Fruit fly (Drosophila melanogaster) whole organism, prepupa: ENCODE results near the gene PGAP2.

Source experiments
- Blimp-1 ChIP-seq: fragments of 200-800 bp; sonication (Bioruptor generic); optimal IDR thresholded peaks from 3 replicates; lab custom pipeline; 2017; ENCODE audit warnings: missing biosample characterization, missing genetic modification characterization, mild to moderate bottlenecking, moderate library complexity, missing genetic modification reagents
- CG10669 ChIP-seq: fragments of 200-800 bp; sonication (Bioruptor generic); optimal IDR thresholded peaks from 3 replicates; lab custom pipeline; 2018; ENCODE audit warnings: missing biosample characterization, mild to moderate bottlenecking, missing genetic modification characterization, moderate library complexity
- CG11294 ChIP-seq: fragments of 200-800 bp; sonication (Bioruptor generic); IDR thresholded peaks from 2 replicates; pipeline ENCODE4 v1.3.6; 2022; ENCODE audit warnings: missing biosample characterization, missing genetic modification characterization
- CG11902 ChIP-seq: fragments of 200-800 bp; sonication (Bioruptor generic); optimal IDR thresholded peaks from 3 replicates; lab custom pipeline; 2016; ENCODE audit warnings: missing biosample characterization, missing genetic modification characterization
- CG15336 ChIP-seq: fragments of 200-800 bp; sonication (Bioruptor generic); IDR thresholded peaks from 2 replicates; pipeline ENCODE4 v1.3.6; 2022; ENCODE audit warnings: missing biosample characterization, missing genetic modification characterization
- CG1621 ChIP-seq: fragments of 200-800 bp; sonication (Bioruptor generic); optimal IDR thresholded peaks from 3 replicates; lab custom pipeline; 2018; ENCODE audit warnings: missing biosample characterization, mild to moderate bottlenecking, missing genetic modification characterization
- CG16779 ChIP-seq: fragments of 200-800 bp; sonication (Bioruptor generic); optimal IDR thresholded peaks from 3 replicates; lab custom pipeline; 2017; ENCODE audit warnings: missing biosample characterization, mild to moderate bottlenecking, missing genetic modification characterization
- CG3032 ChIP-seq: fragments of 200-800 bp; optimal IDR thresholded peaks from 2 replicates; lab custom pipeline; 2019; ENCODE audit warnings: missing biosample characterization, mild to moderate bottlenecking, missing genetic modification characterization, moderate library complexity
- CG31627 ChIP-seq: fragments of 200-800 bp; sonication (Bioruptor generic); optimal IDR thresholded peaks from 3 replicates; lab custom pipeline; 2016; ENCODE audit warnings: missing biosample characterization, missing genetic modification characterization
- CG32006 ChIP-seq: fragments of 200-800 bp; sonication (Bioruptor generic); optimal IDR thresholded peaks from 3 replicates; lab custom pipeline; 2017; ENCODE audit warnings: missing biosample characterization, mild to moderate bottlenecking, missing genetic modification characterization
- CG34406 ChIP-seq: fragments of 200-800 bp; sonication (Bioruptor generic); optimal IDR thresholded peaks from 3 replicates; lab custom pipeline; 2016; ENCODE audit warnings: missing biosample characterization, missing genetic modification characterization
- CG3919 ChIP-seq: fragments of 200-800 bp; sonication (Bioruptor generic); optimal IDR thresholded peaks from 3 replicates; lab custom pipeline; 2016; ENCODE audit warnings: missing biosample characterization, missing genetic modification characterization
- CG4318 ChIP-seq: fragments of 200-800 bp; sonication (Bioruptor generic); optimal IDR thresholded peaks from 3 replicates; lab custom pipeline; 2017; ENCODE audit warnings: missing biosample characterization, mild to moderate bottlenecking, missing genetic modification characterization
- CG6163 ChIP-seq: fragments of 200-800 bp; sonication (Bioruptor generic); IDR thresholded peaks from 3 replicates; pipeline ENCODE4 v1.3.6; 2022; ENCODE audit warnings: missing biosample characterization, missing genetic modification characterization
- CG6276 ChIP-seq: fragments of 200-800 bp; sonication (Bioruptor generic); optimal IDR thresholded peaks from 2 replicates; lab custom pipeline; 2017; ENCODE audit warnings: missing biosample characterization, mild to moderate bottlenecking, missing genetic modification characterization
- CG6808 ChIP-seq: fragments of 200-800 bp; sonication (Bioruptor generic); optimal IDR thresholded peaks from 3 replicates; lab custom pipeline; 2017; ENCODE audit warnings: missing biosample characterization, missing genetic modification characterization, mild to moderate bottlenecking, moderate library complexity, missing genetic modification reagents
- CG7368 ChIP-seq: fragments of 200-800 bp; sonication (Bioruptor generic); optimal IDR thresholded peaks from 3 replicates; lab custom pipeline; 2016; ENCODE audit warnings: missing biosample characterization, missing genetic modification characterization
- CG8119 ChIP-seq: fragments of 200-800 bp; sonication (Bioruptor generic); IDR thresholded peaks from 3 replicates; pipeline ENCODE4 v1.3.6; 2022; ENCODE audit warnings: missing biosample characterization, missing genetic modification characterization
- CG8319 ChIP-seq: fragments of 200-800 bp; sonication (Bioruptor generic); optimal IDR thresholded peaks from 3 replicates; lab custom pipeline; 2016; ENCODE audit warnings: missing biosample characterization, missing genetic modification characterization
- CG8632 ChIP-seq: fragments of 200-800 bp; sonication (Bioruptor generic); optimal IDR thresholded peaks from 3 replicates; lab custom pipeline; 2016; ENCODE audit warnings: missing biosample characterization, missing genetic modification characterization
- CG9139 ChIP-seq: fragments of 200-800 bp; sonication (Bioruptor generic); optimal IDR thresholded peaks from 3 replicates; lab custom pipeline; 2017; ENCODE audit warnings: missing biosample characterization, mild to moderate bottlenecking, missing genetic modification characterization
- Eip75B ChIP-seq: fragments of 200-800 bp; sonication (Bioruptor generic); optimal IDR thresholded peaks from 3 replicates; lab custom pipeline; 2016; ENCODE audit warnings: missing biosample characterization, missing genetic modification characterization
- Eip78C ChIP-seq: fragments of 200-800 bp; sonication (Bioruptor generic); peaks from one replicate; lab custom pipeline; 2016; ENCODE audit warnings: missing biosample characterization, missing genetic modification characterization
- Eip93F ChIP-seq: fragments of 200-800 bp; sonication (Bioruptor generic); optimal IDR thresholded peaks from 2 replicates; lab custom pipeline; 2016; ENCODE audit warnings: missing biosample characterization, mild to moderate bottlenecking, missing genetic modification characterization
- Gug ChIP-seq: fragments of 200-800 bp; sonication (Bioruptor generic); IDR thresholded peaks from 2 replicates; pipeline ENCODE4 v1.3.6; 2022; ENCODE audit warnings: missing biosample characterization, missing genetic modification characterization
- Hr39 ChIP-seq: fragments of 200-800 bp; sonication (Bioruptor generic); optimal IDR thresholded peaks from 2 replicates; lab custom pipeline; 2016; ENCODE audit warnings: missing biosample characterization, missing genetic modification characterization
- Hr4 ChIP-seq: fragments of 200-800 bp; sonication (Bioruptor generic); optimal IDR thresholded peaks from 3 replicates; lab custom pipeline; 2016; ENCODE audit warnings: missing biosample characterization, missing genetic modification characterization
- Lpt ChIP-seq: fragments of 200-800 bp; sonication (Bioruptor generic); optimal IDR thresholded peaks from 3 replicates; lab custom pipeline; 2016; ENCODE audit warnings: missing biosample characterization, missing genetic modification characterization
- Met ChIP-seq: fragments of 200-800 bp; sonication (Bioruptor generic); optimal IDR thresholded peaks from 3 replicates; lab custom pipeline; 2016; ENCODE audit warnings: missing biosample characterization, missing genetic modification characterization
- OdsH ChIP-seq: fragments of 200-800 bp; sonication (Bioruptor generic); optimal IDR thresholded peaks from 3 replicates; lab custom pipeline; 2016; ENCODE audit warnings: missing biosample characterization, missing genetic modification characterization
- Smox ChIP-seq: fragments of 200-800 bp; sonication (Bioruptor generic); optimal IDR thresholded peaks from 3 replicates; lab custom pipeline; 2016; ENCODE audit warnings: missing biosample characterization, missing genetic modification characterization
- Sox102F ChIP-seq: fragments of 200-800 bp; sonication (Bioruptor generic); optimal IDR thresholded peaks from 2 replicates; lab custom pipeline; 2016; ENCODE audit warnings: missing biosample characterization, mild to moderate bottlenecking, missing genetic modification characterization
- Sox14 ChIP-seq: fragments of 200-800 bp; sonication (Bioruptor generic); optimal IDR thresholded peaks from 3 replicates; lab custom pipeline; 2016; ENCODE audit warnings: missing biosample characterization, missing genetic modification characterization
- Sox15 ChIP-seq: fragments of 200-800 bp; sonication (Bioruptor generic); optimal IDR thresholded peaks from 3 replicates; lab custom pipeline; 2016; ENCODE audit warnings: missing biosample characterization, missing genetic modification characterization
- achi ChIP-seq: fragments of 200-800 bp; sonication (Bioruptor generic); optimal IDR thresholded peaks from 3 replicates; lab custom pipeline; 2016; ENCODE audit warnings: missing biosample characterization, missing genetic modification characterization
- acj6 ChIP-seq: fragments of 200-800 bp; sonication (Bioruptor generic); optimal IDR thresholded peaks from 3 replicates; lab custom pipeline; 2016; ENCODE audit warnings: missing biosample characterization, missing genetic modification characterization
- cyc ChIP-seq: fragments of 200-800 bp; sonication (Bioruptor generic); optimal IDR thresholded peaks from 3 replicates; lab custom pipeline; 2016; ENCODE audit warnings: missing biosample characterization, missing genetic modification characterization
- dac ChIP-seq: fragments of 200-800 bp; sonication (Bioruptor generic); optimal IDR thresholded peaks from 2 replicates; lab custom pipeline; 2017; ENCODE audit warnings: missing biosample characterization, mild to moderate bottlenecking, missing genetic modification characterization
- dsx ChIP-seq: fragments of 200-800 bp; optimal IDR thresholded peaks from 3 replicates; lab custom pipeline; 2019; ENCODE audit warnings: missing biosample characterization, mild to moderate bottlenecking, missing genetic modification characterization, moderate library complexity; ENCODE audit not compliant: poor library complexity, severe bottlenecking
- eg ChIP-seq: fragments of 200-800 bp; sonication (Bioruptor generic); IDR thresholded peaks from 3 replicates; pipeline ENCODE4 v1.3.6; 2022; ENCODE audit warnings: missing biosample characterization, missing genetic modification characterization
- esn ChIP-seq: fragments of 200-800 bp; sonication (Bioruptor generic); optimal IDR thresholded peaks from 2 replicates; lab custom pipeline; 2016; ENCODE audit warnings: missing biosample characterization, mild to moderate bottlenecking, missing genetic modification characterization, moderate library complexity
- fd85E ChIP-seq: fragments of 200-800 bp; sonication (Bioruptor generic); optimal IDR thresholded peaks from 3 replicates; lab custom pipeline; 2016; ENCODE audit warnings: missing biosample characterization, missing genetic modification characterization
- fkh ChIP-seq: fragments of 200-800 bp; sonication (Bioruptor generic); optimal IDR thresholded peaks from 3 replicates; lab custom pipeline; 2017; ENCODE audit warnings: missing biosample characterization, mild to moderate bottlenecking, missing genetic modification characterization, moderate library complexity
- lz ChIP-seq: fragments of 200-800 bp; sonication (Bioruptor generic); optimal IDR thresholded peaks from 3 replicates; lab custom pipeline; 2016; ENCODE audit warnings: missing biosample characterization, missing genetic modification characterization
- pdm3 ChIP-seq: fragments of 200-800 bp; sonication (Bioruptor generic); optimal IDR thresholded peaks from 3 replicates; lab custom pipeline; 2016; ENCODE audit warnings: missing biosample characterization, missing genetic modification characterization
- svp ChIP-seq: fragments of 200-800 bp; sonication (Bioruptor generic); peaks from one replicate; lab custom pipeline; 2016; ENCODE audit warnings: missing biosample characterization, missing genetic modification characterization
- topi ChIP-seq: fragments of 200-800 bp; sonication (Bioruptor generic); optimal IDR thresholded peaks from 3 replicates; lab custom pipeline; 2016; ENCODE audit warnings: missing biosample characterization, missing genetic modification characterization
- vri ChIP-seq: fragments of 200-800 bp; sonication (Bioruptor generic); optimal IDR thresholded peaks from 3 replicates; lab custom pipeline; 2016; ENCODE audit warnings: missing biosample characterization, mild to moderate bottlenecking, missing genetic modification characterization

Gene PGAP2

DNA sequence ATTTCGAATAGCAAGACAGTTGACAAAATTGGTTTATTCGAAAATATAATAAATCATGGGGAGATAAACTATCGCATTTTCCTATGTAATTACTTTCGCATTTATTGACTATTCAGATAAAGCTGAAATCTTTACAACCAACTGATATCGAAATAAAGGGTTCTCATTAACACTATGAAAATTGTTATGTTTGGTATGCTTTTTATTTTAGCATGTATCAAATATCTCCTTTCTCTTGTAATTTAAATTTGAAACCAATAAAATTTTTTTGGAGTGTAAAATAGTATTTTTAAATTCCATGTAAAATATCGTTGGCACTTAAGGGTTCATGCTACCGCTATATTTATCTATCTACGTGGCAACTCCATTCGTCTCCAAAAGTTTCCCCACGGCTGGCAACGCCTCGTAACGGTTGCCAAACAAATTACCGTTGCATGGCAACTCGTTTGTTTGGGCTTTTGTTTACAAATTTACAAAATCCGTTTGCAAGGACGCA is 35.8 kb upstream of the PGAP2 start, which contains the start of gene CG13949 (continued):
- no peak for TF ChIP-seq CG6276
- peak; percentile 34 for TF ChIP-seq acj6
- no peak for TF ChIP-seq Sox15 (GFP tag; lab: Kevin White, UChicago)
- TF ChIP-seq CG10669 (GFP tag; lab: Kevin White, UChicago): no peak
- no peak for TF ChIP-seq Eip93F (GFP tag; lab: Kevin White, UChicago)
- TF ChIP-seq CG1621 (tag; lab: Kevin White, UChicago): no peak
- TF ChIP-seq CG6808: no peak
- TF ChIP-seq Met (GFP tag; lab: Kevin White, UChicago): peak; percentile 49
- TF ChIP-seq Sox102F: no peak
- TF ChIP-seq Lpt: no peak
- TF ChIP-seq Eip78C: peak; percentile 77
- no peak for TF ChIP-seq CG11902 (GFP tag; lab: Kevin White, UChicago)
- peak; percentile 74 for TF ChIP-seq svp (GFP tag; lab: Kevin White, UChicago)
- TF ChIP-seq vri (GFP tag; lab: Kevin White, UChicago): no peak
- peak; percentile 57 for TF ChIP-seq eg (GFP tag; lab: Robert Waterston, UW)
- no peak for TF ChIP-seq CG4318 (GFP tag; lab: Kevin White, UChicago)
- no peak for TF ChIP-seq dac (GFP tag; lab: Kevin White, UChicago)
- TF ChIP-seq CG8632 (GFP tag; lab: Kevin White, UChicago): no peak
- TF ChIP-seq lz (GFP tag; lab: Kevin White, UChicago): peak; percentile 35
- TF ChIP-seq Blimp-1 (GFP tag; lab: Kevin White, UChicago): no peak
- TF ChIP-seq Eip75B (GFP tag; lab: Kevin White, UChicago): peak; percentile 18
- TF ChIP-seq Hr39 (GFP tag; lab: Kevin White, UChicago): peak; percentile 46
- TF ChIP-seq CG15336: peak; percentile 49

DNA sequence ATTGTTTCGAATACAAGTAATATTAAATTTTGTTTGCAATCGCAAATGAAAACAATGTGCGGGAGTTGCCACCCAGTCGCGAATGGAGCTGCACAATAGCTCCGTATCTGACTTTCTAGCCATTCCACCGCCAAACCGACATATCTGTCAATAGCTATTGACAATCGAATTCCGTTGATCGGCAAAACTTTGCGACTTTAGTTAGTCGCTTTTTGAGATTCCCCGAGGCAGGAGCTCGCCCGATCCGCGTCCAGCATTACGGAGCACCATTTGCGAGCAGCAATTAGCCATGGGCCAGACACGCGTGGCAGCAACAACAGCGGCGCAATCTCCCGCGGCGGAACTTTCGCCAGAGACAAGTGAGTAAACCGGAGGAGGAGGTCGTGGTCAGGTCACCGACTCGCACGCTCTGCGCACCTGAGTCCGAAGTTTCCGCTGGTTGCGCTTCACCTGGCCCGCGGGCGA is 33.4 kb upstream of the PGAP2 start, which contains the start of the genes CG4291 and kraken:
CG4291 (minus strand) TSS at position 84 of the 465 bp plus-strand sequence.
kraken (plus strand) TSS at position 122 of the 465 bp plus-strand sequence.
- TF ChIP-seq Eip78C (peak; percentile 69), CG15336 (peak; percentile 33; the same call in 1 of the 2 replicates), eg (GFP tag; lab: Robert Waterston, UW) (peak; percentile 53; the same call in 2 of the 3 replicates), CG3032 (tag; lab: Kevin White, UChicago) (peak; percentile 18), CG34406 (GFP tag; lab: Kevin White, UChicago) (peak; percentile 5), CG4318 (GFP tag; lab: Kevin White, UChicago) (no peak), OdsH (GFP tag; lab: Kevin White, UChicago) (peak; percentile 11), Eip75B (GFP tag; lab: Kevin White, UChicago) (peak; percentile 16), cyc (GFP tag; lab: Kevin White, UChicago) (peak; percentile 28), CG7368 (GFP tag; lab: Kevin White, UChicago) (no peak), lz (GFP tag; lab: Kevin White, UChicago) (peak; percentile 24), pdm3 (GFP tag; lab: Kevin White, UChicago) (peak; percentile 20), dsx (GFP tag; lab: Kevin White, UChicago) (no peak), acj6 (peak; percentile 3), CG8119 (no peak), Smox (GFP tag; lab: Kevin White, UChicago) (peak; percentile 20), Hr4 (GFP tag; lab: Kevin White, UChicago) (peak; percentile 31), CG9139 (GFP tag; lab: Kevin White, UChicago) (no peak), CG8319 (GFP tag; lab: Kevin White, UChicago) (no peak), Hr39 (GFP tag; lab: Kevin White, UChicago) (peak; percentile 45), Gug (GFP tag; lab: Robert Waterston, UW) (no peak), fd85E (no peak), CG6163 (peak; percentile 46; the same call in 1 of the 3 replicates), CG11902 (GFP tag; lab: Kevin White, UChicago) (no peak), CG3919 (GFP tag; lab: Kevin White, UChicago) (peak; percentile 54), achi (GFP tag; lab: Kevin White, UChicago) (peak; percentile 33), CG11294 (GFP tag; lab: Robert Waterston, UW) (0 out of 2 replicates have a peak, but pooled peaks have one; percentile 8), dac (GFP tag; lab: Kevin White, UChicago) (no peak), svp (GFP tag; lab: Kevin White, UChicago) (peak; percentile 83), CG32006 (GFP tag; lab: Kevin White, UChicago) (peak; percentile 13), fkh (GFP tag; lab: Kevin White, UChicago) (peak; percentile 90), topi (peak; percentile 54), CG10669 (GFP tag; lab: Kevin White, UChicago) (no peak), Sox14 (peak; percentile 58), esn (GFP tag; lab: Kevin White, UChicago) (peak; percentile 46), CG16779 (tag; lab: Kevin White, UChicago) (peak; percentile 32), CG31627 (GFP tag; lab: Kevin White, UChicago) (peak; percentile 47), CG6808 (no peak), CG1621 (tag; lab: Kevin White, UChicago) (peak; percentile 75), Eip93F (GFP tag; lab: Kevin White, UChicago) (no peak)
